Fruit fly (Drosophila melanogaster): Measurements from ENCODE around the gene Pp1-13C.

DNA sequence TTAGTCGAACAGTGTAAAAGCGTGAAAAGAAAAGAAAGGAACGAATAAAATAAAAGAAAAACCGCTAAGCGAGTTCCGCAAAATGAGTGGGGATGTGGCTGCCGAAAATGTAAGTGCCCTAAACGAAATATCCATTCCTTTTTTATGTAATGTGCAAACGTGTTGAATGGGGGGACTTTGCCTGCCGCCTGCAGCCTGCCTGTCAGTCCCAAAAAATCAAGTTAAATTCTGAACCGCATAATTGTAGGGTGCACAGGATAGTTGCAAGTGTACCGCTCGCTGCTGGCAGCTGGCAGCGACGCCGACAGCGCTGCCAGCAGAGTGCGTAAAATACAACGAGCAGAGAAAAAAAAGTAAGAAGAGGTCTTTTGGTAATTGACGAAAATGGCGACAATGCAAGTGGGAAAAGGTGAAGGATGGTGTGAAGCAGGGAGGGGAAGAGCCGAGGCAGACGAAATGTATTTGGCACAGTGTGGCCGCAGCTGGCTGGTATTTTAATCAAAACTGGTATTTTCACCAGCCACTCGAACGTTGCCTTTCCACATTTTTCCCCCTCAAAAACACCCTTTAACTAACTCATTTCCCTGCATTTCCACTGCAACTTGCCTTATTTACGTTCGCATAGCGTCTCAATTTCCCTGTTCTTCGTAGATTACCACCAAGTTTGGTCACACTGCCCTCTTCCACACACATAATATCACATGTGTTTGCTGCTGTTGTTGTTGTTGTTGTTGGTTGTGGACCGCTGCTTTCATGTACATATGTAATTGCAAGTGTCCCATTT is 41.0 kb downstream of the Pp1-13C start:
- TF ChIP-seq ovo (GFP tag; optimal IDR thresholded peaks at IDR 0.05) (no peak), toe (GFP tag; optimal IDR thresholded peaks at IDR 0.05) (no peak), kay (GFP tag; ENCODE audit: borderline replicate concordance) (no peak), CG5204 (GFP tag; optimal IDR thresholded peaks at IDR 0.05) (no peak), CG33017 (tag; optimal IDR thresholded peaks at IDR 0.05) (no peak)
